Fruit fly (Drosophila melanogaster) whole organism, embryonic: ENCODE data around the gene CG14817.

Experiments used
- Asciz ChIP-seq: fragments of 200-800 bp; sonication (Bioruptor generic); optimal IDR thresholded peaks from 2 replicates; lab custom pipeline; 2017; ENCODE audit warnings: missing biosample characterization, mild to moderate bottlenecking, missing genetic modification characterization, missing genetic modification reagents
- Atf-2 ChIP-seq: fragments of 200-800 bp; sonication (Bioruptor generic); optimal IDR thresholded peaks from 2 replicates; lab custom pipeline; 2016; ENCODE audit warnings: missing biosample characterization, missing genetic modification characterization
- CG14710 ChIP-seq: fragments of 200-800 bp; sonication (Bioruptor generic); optimal IDR thresholded peaks from 3 replicates; lab custom pipeline; 2019; ENCODE audit warnings: missing biosample characterization, mild to moderate bottlenecking, missing genetic modification characterization, moderate library complexity
- CG14860 ChIP-seq: fragments of 200-800 bp; sonication (Bioruptor generic); IDR thresholded peaks from 3 replicates; pipeline ENCODE4 v1.3.6; 2022; ENCODE audit warnings: missing biosample characterization, missing genetic modification characterization; ENCODE audit not compliant: partially characterized antibody
- CG14965 ChIP-seq: fragments of 200-800 bp; sonication (Bioruptor generic); optimal IDR thresholded peaks from 2 replicates; lab custom pipeline; 2016; ENCODE audit warnings: missing biosample characterization, missing genetic modification characterization, borderline replicate concordance
- CG1529 ChIP-seq: fragments of 200-800 bp; sonication (Bioruptor generic); optimal IDR thresholded peaks from 3 replicates; lab custom pipeline; 2018; ENCODE audit warnings: missing biosample characterization, missing genetic modification characterization
- CG15514 ChIP-seq: fragments of 200-800 bp; sonication (Bioruptor generic); optimal IDR thresholded peaks from 3 replicates; lab custom pipeline; 2017; ENCODE audit warnings: missing biosample characterization, missing genetic modification characterization, mild to moderate bottlenecking, moderate library complexity, missing genetic modification reagents
- CG15696 ChIP-seq: fragments of 200-800 bp; sonication (Bioruptor generic); optimal IDR thresholded peaks from 2 replicates; lab custom pipeline; 2019; ENCODE audit warnings: missing biosample characterization, mild to moderate bottlenecking, missing genetic modification characterization, moderate library complexity
- CG17361 ChIP-seq: fragments of 200-800 bp; sonication (Bioruptor generic); IDR thresholded peaks from 3 replicates; pipeline ENCODE4 v1.3.6; 2022; ENCODE audit warnings: missing biosample characterization, missing genetic modification characterization
- CG2116 ChIP-seq: fragments of 200-800 bp; sonication (Bioruptor generic); optimal IDR thresholded peaks from 3 replicates; lab custom pipeline; 2018; ENCODE audit warnings: missing biosample characterization, mild to moderate bottlenecking, missing genetic modification characterization
- CG2120 ChIP-seq: fragments of 200-800 bp; sonication (Bioruptor generic); optimal IDR thresholded peaks from 3 replicates; lab custom pipeline; 2016; ENCODE audit warnings: missing biosample characterization, missing genetic modification characterization
- CG30403 ChIP-seq: fragments of 200-800 bp; sonication (Bioruptor generic); optimal IDR thresholded peaks from 3 replicates; lab custom pipeline; 2016; ENCODE audit warnings: missing biosample characterization, missing genetic modification characterization
- CG30431 ChIP-seq: fragments of 200-800 bp; sonication (Bioruptor generic); optimal IDR thresholded peaks from 2 replicates; lab custom pipeline; 2017; ENCODE audit warnings: missing biosample characterization, missing genetic modification characterization
- CG32767 ChIP-seq: fragments of 200-800 bp; sonication (Bioruptor generic); IDR thresholded peaks from 2 replicates; pipeline ENCODE4 v1.3.6; 2022; ENCODE audit warnings: missing biosample characterization, missing genetic modification characterization
- CG33557 ChIP-seq: fragments of 200-800 bp; sonication (Bioruptor generic); optimal IDR thresholded peaks from 2 replicates; lab custom pipeline; 2019; ENCODE audit warnings: missing biosample characterization, mild to moderate bottlenecking, missing genetic modification characterization, moderate library complexity
- CG3407 ChIP-seq: fragments of 200-800 bp; sonication (Bioruptor generic); optimal IDR thresholded peaks from 2 replicates; lab custom pipeline; 2018; ENCODE audit warnings: missing biosample characterization, mild to moderate bottlenecking, missing genetic modification characterization
- CG34224 ChIP-seq: fragments of 200-800 bp; sonication (Bioruptor generic); IDR thresholded peaks from 3 replicates; pipeline ENCODE4 v1.3.6; 2022; ENCODE audit warnings: missing biosample characterization, missing genetic modification characterization; ENCODE audit not compliant: partially characterized antibody
- CG6272 ChIP-seq: fragments of 200-800 bp; sonication (Bioruptor generic); IDR thresholded peaks from 2 replicates; pipeline ENCODE4 v1.3.6; 2022; ENCODE audit warnings: missing biosample characterization, missing genetic modification characterization
- CG6654 ChIP-seq: fragments of 200-800 bp; sonication (Bioruptor generic); optimal IDR thresholded peaks from 2 replicates; lab custom pipeline; 2017; ENCODE audit warnings: missing biosample characterization, mild to moderate bottlenecking, missing genetic modification characterization
- CG7963 ChIP-seq: fragments of 200-800 bp; sonication (Bioruptor generic); IDR thresholded peaks from 3 replicates; pipeline ENCODE4 v1.3.6; 2022; ENCODE audit warnings: missing biosample characterization, missing genetic modification characterization; ENCODE audit not compliant: partially characterized antibody
- CG9817 ChIP-seq: fragments of 200-800 bp; sonication (Bioruptor generic); optimal IDR thresholded peaks from 2 replicates; lab custom pipeline; 2018; ENCODE audit warnings: missing biosample characterization, mild to moderate bottlenecking, missing genetic modification characterization, moderate library complexity
- CG9932 ChIP-seq: fragments of 200-800 bp; sonication (Bioruptor generic); IDR thresholded peaks from 2 replicates; pipeline ENCODE4 v1.3.6; 2022; ENCODE audit warnings: missing biosample characterization, missing genetic modification characterization
- CrebB ChIP-seq: fragments of 200-800 bp; sonication (Bioruptor generic); optimal IDR thresholded peaks from 3 replicates; lab custom pipeline; 2018; ENCODE audit warnings: missing biosample characterization, mild to moderate bottlenecking, missing genetic modification characterization
- Dref ChIP-seq: fragments of 200-800 bp; sonication (Bioruptor generic); IDR thresholded peaks from 2 replicates; pipeline ENCODE4 v1.3.6; 2022; ENCODE audit warnings: missing biosample characterization, missing genetic modification characterization
- Ets65A ChIP-seq: fragments of 200-800 bp; sonication (Bioruptor generic); peaks from one replicate; lab custom pipeline; 2016; ENCODE audit warnings: missing biosample characterization, missing genetic modification characterization
- HLHmδ ChIP-seq: fragments of 200-800 bp; sonication (Bioruptor generic); optimal IDR thresholded peaks from 2 replicates; lab custom pipeline; 2018; ENCODE audit warnings: missing biosample characterization, mild to moderate bottlenecking, missing genetic modification characterization, moderate library complexity
- Hr78 ChIP-seq, 2 experiments: fragments of 200-800 bp in 1 of 2; fragments of >200 bp in 1 of 2; sonication (Bioruptor generic) in 1 of 2; optimal IDR thresholded peaks; 2 replicates each; lab custom pipeline; 2017 to 2019; ENCODE audit warnings: missing biosample characterization in 2 of 2, missing genetic modification characterization in 2 of 2, mild to moderate bottlenecking in 1 of 2, moderate library complexity in 1 of 2
- NC2β ChIP-seq: fragments of 200-800 bp; sonication (Bioruptor generic); optimal IDR thresholded peaks from 2 replicates; lab custom pipeline; 2016; ENCODE audit warnings: missing biosample characterization, missing genetic modification characterization
- Neu2 ChIP-seq: fragments of 200-800 bp; sonication (Bioruptor generic); optimal IDR thresholded peaks from 3 replicates; lab custom pipeline; 2016; ENCODE audit warnings: missing biosample characterization, missing genetic modification characterization, borderline replicate concordance
- Ptx1 ChIP-seq: fragments of 200-800 bp; sonication (Bioruptor generic); IDR thresholded peaks from 2 replicates; pipeline ENCODE4 v1.3.6; 2022; ENCODE audit warnings: missing biosample characterization, missing genetic modification characterization
- Sry-δ ChIP-seq: fragments of 200-800 bp; sonication (Bioruptor generic); optimal IDR thresholded peaks from 2 replicates; lab custom pipeline; 2016; ENCODE audit warnings: missing biosample characterization, missing genetic modification characterization
- Ssrp ChIP-seq: fragments of 200-800 bp; sonication (Bioruptor generic); optimal IDR thresholded peaks from 2 replicates; lab custom pipeline; 2018; ENCODE audit warnings: missing biosample characterization, mild to moderate bottlenecking, missing genetic modification characterization, moderate library complexity
- ab ChIP-seq: fragments of 200-800 bp; sonication (Bioruptor generic); optimal IDR thresholded peaks from 2 replicates; lab custom pipeline; 2016; ENCODE audit warnings: missing biosample characterization, missing genetic modification characterization
- ara ChIP-seq: fragments of 200-800 bp; sonication (Bioruptor generic); IDR thresholded peaks from 2 replicates; pipeline ENCODE4 v1.3.6; 2022; ENCODE audit warnings: missing biosample characterization, missing genetic modification characterization
- ase ChIP-seq: fragments of 200-800 bp; sonication (Bioruptor generic); IDR thresholded peaks from 3 replicates; pipeline ENCODE4 v1.3.6; 2022; ENCODE audit warnings: missing biosample characterization, missing genetic modification characterization
- hkb ChIP-seq, 2 experiments: fragments of 200-800 bp in 1 of 2; fragments of >200 bp in 1 of 2; sonication (Bioruptor generic) in 1 of 2; IDR thresholded peaks in 1 of 2; optimal IDR thresholded peaks in 1 of 2; 2 replicates each; pipeline versions ENCODE4 v1.3.6 to Lab custom; 2017 to 2022; ENCODE audit warnings: missing biosample characterization in 1 of 2, missing genetic modification characterization in 1 of 2
- knrl ChIP-seq: fragments of 200-800 bp; sonication (Bioruptor generic); IDR thresholded peaks from 3 replicates; pipeline ENCODE4 v1.3.6; 2022; ENCODE audit warnings: missing biosample characterization, missing genetic modification characterization; ENCODE audit not compliant: partially characterized antibody
- mam ChIP-seq: fragments of 200-800 bp; sonication (Bioruptor generic); optimal IDR thresholded peaks from 3 replicates; lab custom pipeline; 2016; ENCODE audit warnings: missing biosample characterization, missing genetic modification characterization
- phol ChIP-seq: fragments of 200-800 bp; sonication (Bioruptor generic); optimal IDR thresholded peaks from 3 replicates; lab custom pipeline; 2018; ENCODE audit warnings: missing biosample characterization, mild to moderate bottlenecking, missing genetic modification characterization, moderate library complexity
- prd ChIP-seq, 3 experiments: fragments of >200 bp in 2 of 3; fragments of 200-800 bp in 1 of 3; sonication (Bioruptor generic) in 1 of 3; optimal IDR thresholded peaks in 2 of 3; IDR thresholded peaks in 1 of 3; 2 replicates in 2 of 3; 3 replicates in 1 of 3; pipeline versions ENCODE4 v1.3.6 to Lab custom; 2017 to 2022; ENCODE audit warnings: missing biosample characterization in 1 of 3, missing genetic modification characterization in 1 of 3
- pzg ChIP-seq: fragments of 200-800 bp; sonication (Bioruptor generic); optimal IDR thresholded peaks from 3 replicates; lab custom pipeline; 2018; ENCODE audit warnings: missing biosample characterization, mild to moderate bottlenecking, missing genetic modification characterization, moderate library complexity
- schlank ChIP-seq: fragments of 200-800 bp; sonication (Bioruptor generic); optimal IDR thresholded peaks from 2 replicates; lab custom pipeline; 2018; ENCODE audit warnings: missing biosample characterization, mild to moderate bottlenecking, missing genetic modification characterization
- sqz ChIP-seq: fragments of 200-800 bp; sonication (Bioruptor generic); optimal IDR thresholded peaks from 3 replicates; lab custom pipeline; 2018; ENCODE audit warnings: missing biosample characterization, mild to moderate bottlenecking, missing genetic modification characterization
- tin ChIP-seq: fragments of 200-800 bp; sonication (Bioruptor generic); optimal IDR thresholded peaks from 3 replicates; lab custom pipeline; 2016; ENCODE audit warnings: missing biosample characterization, missing genetic modification characterization
- trh ChIP-seq: fragments of 200-800 bp; sonication (Bioruptor generic); optimal IDR thresholded peaks from 2 replicates; lab custom pipeline; 2016; ENCODE audit warnings: missing biosample characterization, missing genetic modification characterization
- wor ChIP-seq: fragments of 200-800 bp; sonication (Bioruptor generic); IDR thresholded peaks from 2 replicates; pipeline ENCODE4 v1.3.6; 2022; ENCODE audit warnings: missing biosample characterization, missing genetic modification characterization
- yki ChIP-seq: fragments of >200 bp; optimal IDR thresholded peaks from 3 replicates; lab custom pipeline; 2018
- zfh2 ChIP-seq: fragments of 200-800 bp; sonication (Bioruptor generic); optimal IDR thresholded peaks from 2 replicates; lab custom pipeline; 2016; ENCODE audit warnings: missing biosample characterization, missing genetic modification characterization

The CG14817 gene

DNA sequence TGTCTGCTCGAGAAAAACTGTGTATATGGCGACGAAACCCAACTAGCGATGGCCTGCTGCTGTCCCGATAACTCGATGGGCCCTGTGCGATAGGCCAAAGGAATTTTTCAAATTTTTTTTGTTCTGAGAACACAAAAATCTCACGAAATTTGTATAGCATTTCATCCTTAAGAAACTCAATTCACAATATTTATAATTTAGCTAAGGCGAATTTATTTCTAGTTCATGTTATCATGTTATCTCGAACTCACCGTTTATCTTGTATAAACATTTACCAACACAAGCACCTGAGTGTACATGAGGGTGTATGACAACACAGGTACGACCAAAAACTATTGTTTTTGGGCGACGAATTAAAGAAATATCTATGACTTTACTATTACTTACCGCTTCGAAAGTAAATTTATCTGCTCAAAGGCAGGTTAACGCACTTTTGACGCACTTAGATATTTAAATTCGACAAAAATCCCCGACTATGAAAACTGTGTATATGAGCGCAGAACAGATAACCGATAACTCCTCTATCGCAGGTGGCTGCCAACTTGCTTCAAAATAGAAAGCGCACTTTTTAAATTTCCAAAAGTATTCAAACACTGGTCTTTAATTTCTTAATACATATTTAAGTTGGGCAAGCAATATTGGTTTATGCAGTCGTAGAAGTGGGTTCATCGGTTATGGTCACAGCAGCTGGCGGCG, 23.2 kb upstream of the CG14817 start, which contains the start of gene arm (continued):
- 0 out of 3 replicates have a peak, but pooled peaks have one; percentile 11 for TF ChIP-seq knrl (GFP tag; lab: Robert Waterston, UW)
- no peak for TF ChIP-seq trh (GFP tag; lab: Kevin White, UChicago)
- TF ChIP-seq CG2116: peak; percentile 11
- peak; percentile 29 for TF ChIP-seq pzg (GFP tag; lab: Kevin White, UChicago)
- TF ChIP-seq ab: no peak
- TF ChIP-seq Asciz (GFP tag; lab: Kevin White, UChicago): no peak
- no peak for TF ChIP-seq CG1529
- TF ChIP-seq yki (lab: Kevin White, UChicago): no peak
- TF ChIP-seq CG14710 (tag; lab: Kevin White, UChicago): peak; percentile 6
- no peak for TF ChIP-seq Neu2 (GFP tag; lab: Kevin White, UChicago)
- no peak for TF ChIP-seq CG30431
- no peak for TF ChIP-seq CG6272 (GFP tag; lab: Robert Waterston, UW)
- TF ChIP-seq Atf-2 (GFP tag; lab: Kevin White, UChicago): no peak
- peak; percentile 11 for TF ChIP-seq mam
- TF ChIP-seq Ptx1 (GFP tag; lab: Robert Waterston, UW): no peak
- no peak for TF ChIP-seq ara (GFP tag; lab: Robert Waterston, UW)
- no peak for TF ChIP-seq CG33557 (GFP tag; lab: Kevin White, UChicago)
- TF ChIP-seq CG14965: no peak
- 0 out of 3 replicates have a peak, but pooled peaks have one; percentile 35 for TF ChIP-seq CG7963 (GFP tag; lab: Robert Waterston, UW)
- no peak for TF ChIP-seq HLHmδ
- TF ChIP-seq tin: no peak
- TF ChIP-seq phol (tag; lab: Kevin White, UChicago): no peak
- no peak for TF ChIP-seq CG3407 (GFP tag; lab: Kevin White, UChicago)
- no peak for TF ChIP-seq Ssrp
- TF ChIP-seq zfh2 (GFP tag; lab: Kevin White, UChicago): peak; percentile 2
- TF ChIP-seq CG9932 (GFP tag; lab: Robert Waterston, UW): 0 out of 2 replicates have a peak, but pooled peaks have one; percentile 42
- no peak for TF ChIP-seq prd (optimal IDR thresholded peaks at IDR 0.05; lab: Kevin White, UChicago)
- no peak for TF ChIP-seq prd (GFP tag; IDR thresholded peaks at IDR 0.05; lab: Robert Waterston, UW)
- TF ChIP-seq CG34224 (GFP tag; lab: Robert Waterston, UW): no peak
- no peak for TF ChIP-seq CG6654 (GFP tag; lab: Kevin White, UChicago)
- no peak for TF ChIP-seq CG14860 (GFP tag; lab: Robert Waterston, UW)
- 0 out of 2 replicates have a peak, but pooled peaks have one; percentile 9 for TF ChIP-seq CG32767 (GFP tag; lab: Robert Waterston, UW)
- TF ChIP-seq sqz (GFP tag; lab: Kevin White, UChicago): peak; percentile 23
- TF ChIP-seq CrebB (tag; lab: Kevin White, UChicago): no peak
- no peak for TF ChIP-seq hkb (optimal IDR thresholded peaks at IDR 0.05; lab: Kevin White, UChicago)
- TF ChIP-seq hkb (GFP tag; IDR thresholded peaks at IDR 0.05; lab: Robert Waterston, UW): no peak
- TF ChIP-seq CG15696 (tag; lab: Kevin White, UChicago): no peak
- peak; percentile 77 for TF ChIP-seq Sry-δ (GFP tag; lab: Kevin White, UChicago)
- TF ChIP-seq Hr78 (GFP tag; optimal IDR thresholded peaks at IDR 0.05; lab: Kevin White, UChicago): no peak
- TF ChIP-seq CG2120 (GFP tag; lab: Kevin White, UChicago): peak; percentile 43
- TF ChIP-seq CG30403 (GFP tag; lab: Kevin White, UChicago): peak; percentile 21
- no peak for TF ChIP-seq CG17361
- peak; percentile 53 for TF ChIP-seq Ets65A (GFP tag; lab: Kevin White, UChicago)
- TF ChIP-seq schlank: no peak
- peak; percentile 11 for TF ChIP-seq CG15514 (GFP tag; lab: Kevin White, UChicago)
- no peak for TF ChIP-seq CG9817 (tag; lab: Kevin White, UChicago)
- peak; percentile 65 for TF ChIP-seq Dref (GFP tag; lab: Robert Waterston, UW)
- no peak for TF ChIP-seq ase (GFP tag; lab: Robert Waterston, UW)
- no peak for TF ChIP-seq NC2β (GFP tag; lab: Kevin White, UChicago)
- TF ChIP-seq wor (GFP tag; lab: Robert Waterston, UW): no peak
